Worm (Caenorhabditis elegans) whole organism, L1 larva: ENCODE measurements around the gene srh-127.

Experiments used
- C16A3.4 ChIP-seq: fragments of 150-350 bp; optimal IDR thresholded peaks from 2 replicates; lab custom pipeline; 2014; ENCODE audit warnings: missing biosample characterization, missing genetic modification characterization
- ama-1 ChIP-seq: fragments of 150-350 bp; optimal IDR thresholded peaks from 2 replicates; lab custom pipeline; 2014
- elt-3 ChIP-seq, 6 experiments: fragments of 150-350 bp in 1 of 6; sonication (generic microtip); optimal IDR thresholded peaks; 2 replicates each; lab custom pipeline; 2017 to 2018; ENCODE audit warnings: missing biosample characterization in 6 of 6, missing genetic modification characterization in 6 of 6, inconsistent platforms in 1 of 6
- lin-13 ChIP-seq: fragments of 150-350 bp; optimal IDR thresholded peaks from 2 replicates; lab custom pipeline; 2014; ENCODE audit warnings: missing biosample characterization, missing genetic modification reagents, missing genetic modification characterization
- mdl-1 ChIP-seq, 2 experiments: fragments of 150-350 bp; optimal IDR thresholded peaks; 2 replicates each; lab custom pipeline; 2014 to 2017; ENCODE audit warnings: missing biosample characterization in 2 of 2, missing genetic modification characterization in 2 of 2, inconsistent platforms in 1 of 2
- nhr-76 ChIP-seq: sonication (generic microtip); optimal IDR thresholded peaks from 2 replicates; lab custom pipeline; 2017; ENCODE audit warnings: missing biosample characterization, missing genetic modification characterization
- pag-3 ChIP-seq: sonication (generic microtip); optimal IDR thresholded peaks from 2 replicates; lab custom pipeline; 2017; ENCODE audit warnings: missing genetic modification characterization, mild to moderate bottlenecking, missing compliant biosample characterization, antibody characterized with exemption, borderline replicate concordance; ENCODE audit not compliant: insufficient read depth

DNA sequence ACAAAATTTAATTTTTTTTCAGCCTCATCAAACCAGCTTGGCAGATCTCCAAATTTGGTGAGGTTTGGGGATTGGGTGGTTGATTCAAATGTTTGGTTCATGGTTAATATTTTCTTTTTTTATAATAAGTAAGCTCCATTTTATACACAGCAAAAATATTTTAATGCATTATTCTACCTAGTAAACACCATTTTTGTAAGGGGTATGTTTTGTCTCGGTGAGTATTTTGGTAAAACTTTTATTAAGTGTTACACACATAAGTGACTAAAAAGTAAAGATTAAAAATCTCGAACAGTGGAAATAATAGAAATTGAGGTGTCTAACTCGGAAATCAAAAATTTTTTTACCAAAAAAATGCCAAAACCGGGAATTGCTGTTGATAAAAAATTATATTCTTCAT is 4.4 kb upstream of the srh-127 start, which contains the start of gene srw-4:
- TF ChIP-seq mdl-1 (tag; optimal IDR thresholded peaks at IDR 0.05; lab: Kevin White, UChicago) (no peak), nhr-76 (no peak), elt-3 (tag; optimal IDR thresholded peaks at IDR 0.05; lab: Kevin White, UChicago) (no peak), ama-1 (lab: Kevin White, UChicago) (no peak), pag-3 (tag; lab: Kevin White, UChicago) (no peak), lin-13 (GFP tag; lab: Kevin White, UChicago) (no peak), C16A3.4 (tag; lab: Kevin White, UChicago) (no peak)
